Fruit fly (Drosophila melanogaster): ENCODE results near the gene Sps2.

Gene Sps2

dm6 chr2L:10311822-10312221, 30.6 kb upstream of the Sps2 start:
- no peak for TF ChIP-seq Myc (optimal IDR thresholded peaks at IDR 0.05)
- no peak for TF ChIP-seq Sin3A (optimal IDR thresholded peaks at IDR 0.05)
- TF ChIP-seq psq (optimal IDR thresholded peaks at IDR 0.05), result no peak
- TF ChIP-seq h (optimal IDR thresholded peaks at IDR 0.05), result no peak
- no peak for TF ChIP-seq insv (optimal IDR thresholded peaks at IDR 0.05)

- no peak for TF ChIP-seq psq (optimal IDR thresholded peaks at IDR 0.05)
- no peak for TF ChIP-seq Myc (optimal IDR thresholded peaks at IDR 0.05)
- no peak for TF ChIP-seq ttk (optimal IDR thresholded peaks at IDR 0.05)
- TF ChIP-seq h (optimal IDR thresholded peaks at IDR 0.05), result no peak
- TF ChIP-seq insv (optimal IDR thresholded peaks at IDR 0.05), result no peak
- no peak for TF ChIP-seq Sin3A (optimal IDR thresholded peaks at IDR 0.05)
Observed at dm6 chr2L:10314327-10315210, 27.8 kb upstream of the Sps2 start, which contains the start of the genes Usp14 and CG4972. Usp14 (minus strand) TSS chr2L:10314396. CG4972 (plus strand) TSS chr2L:10314792.

DNA sequence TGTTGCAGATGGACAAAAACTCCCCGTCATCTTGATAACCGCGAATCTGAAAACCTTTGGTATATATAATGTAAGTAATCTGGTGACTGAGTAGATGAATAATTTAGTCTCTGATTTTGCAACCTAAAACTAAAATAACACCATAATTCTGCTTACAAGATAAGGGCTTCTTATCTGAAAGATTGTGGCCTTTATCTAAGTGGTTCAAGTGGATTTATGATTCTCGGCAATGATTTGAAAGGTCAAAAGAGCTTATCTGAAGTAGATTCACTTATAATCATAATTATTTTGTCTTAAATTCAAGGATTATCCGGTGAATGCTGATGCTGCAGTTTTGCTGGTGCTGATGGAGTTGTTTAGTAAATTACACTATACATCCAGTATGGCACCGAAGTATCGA, 26.5 kb upstream of the Sps2 start:
- TF ChIP-seq psq (optimal IDR thresholded peaks at IDR 0.05) (no peak), h (optimal IDR thresholded peaks at IDR 0.05) (no peak), ttk (optimal IDR thresholded peaks at IDR 0.05) (no peak), Sin3A (optimal IDR thresholded peaks at IDR 0.05) (no peak), Myc (optimal IDR thresholded peaks at IDR 0.05) (no peak), insv (optimal IDR thresholded peaks at IDR 0.05) (no peak)

DNA sequence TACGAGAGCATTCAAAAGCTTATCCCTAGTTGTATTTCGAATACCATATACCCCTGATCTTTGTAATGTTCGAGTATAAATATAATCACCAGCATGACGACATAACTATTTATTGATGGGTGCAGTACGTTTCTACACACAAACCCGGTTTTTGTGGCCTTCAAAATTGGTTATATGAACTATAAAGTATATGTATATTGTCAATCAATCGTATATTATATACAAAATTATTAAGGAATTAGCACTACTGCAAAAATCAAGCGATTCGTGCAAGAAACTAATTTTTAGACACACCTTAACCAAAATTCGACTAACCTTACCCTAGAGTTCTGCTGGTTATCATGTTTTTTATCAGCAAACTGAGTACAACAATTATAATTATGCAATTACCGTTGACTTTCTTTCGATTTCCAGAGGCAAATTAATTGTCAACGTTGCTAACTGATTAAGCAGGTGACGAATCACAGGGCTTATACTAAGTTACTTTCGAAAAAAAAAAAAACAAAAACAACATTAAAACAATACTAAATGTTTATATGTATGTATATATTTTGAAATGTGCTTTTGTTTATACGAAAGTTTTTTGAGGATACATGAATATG, 22.1 kb upstream of the Sps2 start:
- no peak for TF ChIP-seq ttk (optimal IDR thresholded peaks at IDR 0.05)
- no peak for TF ChIP-seq insv (optimal IDR thresholded peaks at IDR 0.05)
- no peak for TF ChIP-seq psq (optimal IDR thresholded peaks at IDR 0.05)
- no peak for TF ChIP-seq Myc (optimal IDR thresholded peaks at IDR 0.05)
- no peak for TF ChIP-seq h (optimal IDR thresholded peaks at IDR 0.05)
- no peak for TF ChIP-seq Sin3A (optimal IDR thresholded peaks at IDR 0.05)

DNA sequence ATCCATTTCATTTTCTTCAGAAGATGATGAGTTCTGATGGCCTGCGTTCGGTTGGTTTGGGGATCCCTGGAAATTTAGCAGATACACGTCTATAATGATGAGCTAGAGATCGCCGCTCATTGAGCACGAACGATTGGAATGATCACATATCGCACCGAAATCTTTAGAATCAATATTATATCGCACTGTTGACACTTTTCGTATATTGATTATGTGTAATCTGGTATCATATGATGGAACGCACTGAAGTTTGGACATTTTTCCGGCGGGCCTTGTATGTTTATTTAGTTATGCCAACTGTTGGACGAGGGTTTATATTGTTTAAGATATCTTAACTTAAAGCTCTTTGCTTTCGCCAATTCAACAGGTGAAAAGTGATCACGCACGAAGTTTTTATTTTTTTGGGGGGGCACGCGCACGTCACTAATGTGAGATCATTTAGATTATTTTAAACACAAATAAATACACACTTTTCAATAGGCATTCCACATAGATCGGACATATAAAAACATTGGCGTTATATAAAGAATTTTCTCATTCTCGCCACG, 21.3 kb upstream of the Sps2 start:
- TF ChIP-seq psq (optimal IDR thresholded peaks at IDR 0.05) (no peak), Myc (optimal IDR thresholded peaks at IDR 0.05) (no peak), insv (optimal IDR thresholded peaks at IDR 0.05) (no peak), ttk (optimal IDR thresholded peaks at IDR 0.05) (no peak), Sin3A (optimal IDR thresholded peaks at IDR 0.05) (no peak)

DNA sequence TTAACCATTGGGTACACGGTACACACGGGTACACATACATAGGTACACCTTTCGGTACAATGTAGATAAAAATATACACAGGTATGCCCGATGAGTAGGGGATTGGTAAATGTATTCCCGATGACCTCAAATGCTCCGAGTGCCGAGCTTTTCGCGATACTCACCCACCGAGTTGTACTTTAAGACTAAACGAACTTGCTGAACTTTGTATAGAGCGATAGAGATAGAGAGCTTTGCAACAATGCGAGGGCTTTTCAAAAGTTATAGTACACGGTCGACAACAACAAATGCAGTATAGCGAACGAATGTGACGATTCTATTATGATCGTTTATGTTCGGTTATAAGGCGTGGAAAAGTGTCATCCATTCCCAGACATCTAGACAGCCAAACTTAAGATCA, 20.8 kb upstream of the Sps2 start:
- TF ChIP-seq insv (optimal IDR thresholded peaks at IDR 0.05) (no peak), ttk (optimal IDR thresholded peaks at IDR 0.05) (no peak), psq (optimal IDR thresholded peaks at IDR 0.05) (no peak), Myc (optimal IDR thresholded peaks at IDR 0.05) (no peak)

DNA sequence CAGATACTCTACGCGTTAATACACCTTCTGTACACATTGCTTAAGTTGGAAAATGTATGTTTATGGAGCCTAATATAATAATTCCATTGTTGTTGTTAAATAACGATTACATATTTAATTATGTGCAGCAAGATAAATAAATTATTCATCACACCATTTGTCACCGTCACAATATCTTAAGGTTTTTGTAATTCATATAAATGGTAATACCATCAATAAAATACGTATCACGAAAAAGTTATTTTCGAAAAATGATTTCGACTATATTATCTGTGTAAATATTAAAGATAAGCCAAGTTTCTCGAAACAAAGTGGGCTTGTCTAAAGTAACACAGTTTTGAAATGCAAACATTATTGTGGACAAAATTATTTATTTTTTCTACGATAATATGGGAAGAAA, 20.2 kb upstream of the Sps2 start, which contains the start of gene CG4995:
CG4995 (plus strand) TSS at position 301 of the 400 bp plus-strand sequence.
- TF ChIP-seq Myc (optimal IDR thresholded peaks at IDR 0.05) (no peak), Sin3A (optimal IDR thresholded peaks at IDR 0.05) (no peak), h (optimal IDR thresholded peaks at IDR 0.05) (no peak), insv (optimal IDR thresholded peaks at IDR 0.05) (no peak), psq (optimal IDR thresholded peaks at IDR 0.05) (no peak), ttk (optimal IDR thresholded peaks at IDR 0.05) (no peak)

DNA sequence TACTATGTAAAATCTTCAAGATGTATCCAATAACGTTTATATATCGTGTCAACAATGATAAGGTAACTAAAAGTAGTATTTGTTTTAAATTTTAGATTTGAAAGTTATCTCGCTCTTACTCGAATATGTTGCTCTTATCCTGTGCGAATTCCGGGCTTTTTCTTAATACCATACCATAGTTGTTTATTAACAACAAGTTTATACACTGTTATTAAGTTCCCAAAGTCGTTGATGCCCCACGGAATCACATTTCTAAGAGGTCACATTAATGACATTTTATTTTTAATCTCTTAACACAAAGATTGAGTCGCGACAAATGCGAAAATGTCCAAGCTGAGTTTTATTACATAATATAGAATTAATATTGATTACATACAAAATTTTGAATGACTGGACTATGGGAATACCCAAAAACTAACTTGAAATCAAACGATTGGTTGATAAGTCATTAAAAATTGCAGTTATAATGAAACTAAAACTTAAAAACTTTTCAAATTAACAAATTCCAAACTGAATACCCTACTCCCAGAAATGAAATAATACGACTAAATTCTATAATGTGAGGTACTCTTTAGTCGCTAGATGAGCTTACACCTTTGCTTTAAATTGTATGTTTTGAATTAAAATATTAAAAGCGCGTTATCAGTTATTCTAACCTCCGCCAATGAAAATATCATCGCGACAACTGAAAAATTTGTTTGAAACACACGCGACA, 19.5 kb upstream of the Sps2 start, which contains the start of gene CG5381:
CG5381 (minus strand) TSS at position 330 of the 715 bp plus-strand sequence.
- TF ChIP-seq h (optimal IDR thresholded peaks at IDR 0.05) (no peak), ttk (optimal IDR thresholded peaks at IDR 0.05) (no peak), Myc (optimal IDR thresholded peaks at IDR 0.05) (no peak)

dm6 chr2L:10327790-10328189, 14.6 kb upstream of the Sps2 start, which contains the start of gene RnrL:
RnrL (minus strand) TSS chr2L:10327943.
- TF ChIP-seq ttk (optimal IDR thresholded peaks at IDR 0.05) (no peak), Myc (optimal IDR thresholded peaks at IDR 0.05) (no peak), psq (optimal IDR thresholded peaks at IDR 0.05) (no peak), h (optimal IDR thresholded peaks at IDR 0.05) (no peak), insv (optimal IDR thresholded peaks at IDR 0.05) (no peak), Sin3A (optimal IDR thresholded peaks at IDR 0.05) (no peak)

- no peak for TF ChIP-seq Sin3A (optimal IDR thresholded peaks at IDR 0.05)
- no peak for TF ChIP-seq h (optimal IDR thresholded peaks at IDR 0.05)
- TF ChIP-seq Myc (optimal IDR thresholded peaks at IDR 0.05), result no peak
- TF ChIP-seq ttk (optimal IDR thresholded peaks at IDR 0.05), result no peak
- TF ChIP-seq psq (optimal IDR thresholded peaks at IDR 0.05), result no peak
- TF ChIP-seq insv (optimal IDR thresholded peaks at IDR 0.05), result no peak
Observed at dm6 chr2L:10331066-10331847, 11.1 kb upstream of the Sps2 start, which contains the start of the genes Schip1 and Cox10. Schip1 (minus strand) TSS chr2L:10331116. Cox10 (plus strand) TSS chr2L:10331471.
